Fruit fly (Drosophila melanogaster): ENCODE results near the gene Edem1.
A peak's percentile ranks its signal among the peaks of the same experiment; 100 is the strongest.

Gene Edem1

DNA sequence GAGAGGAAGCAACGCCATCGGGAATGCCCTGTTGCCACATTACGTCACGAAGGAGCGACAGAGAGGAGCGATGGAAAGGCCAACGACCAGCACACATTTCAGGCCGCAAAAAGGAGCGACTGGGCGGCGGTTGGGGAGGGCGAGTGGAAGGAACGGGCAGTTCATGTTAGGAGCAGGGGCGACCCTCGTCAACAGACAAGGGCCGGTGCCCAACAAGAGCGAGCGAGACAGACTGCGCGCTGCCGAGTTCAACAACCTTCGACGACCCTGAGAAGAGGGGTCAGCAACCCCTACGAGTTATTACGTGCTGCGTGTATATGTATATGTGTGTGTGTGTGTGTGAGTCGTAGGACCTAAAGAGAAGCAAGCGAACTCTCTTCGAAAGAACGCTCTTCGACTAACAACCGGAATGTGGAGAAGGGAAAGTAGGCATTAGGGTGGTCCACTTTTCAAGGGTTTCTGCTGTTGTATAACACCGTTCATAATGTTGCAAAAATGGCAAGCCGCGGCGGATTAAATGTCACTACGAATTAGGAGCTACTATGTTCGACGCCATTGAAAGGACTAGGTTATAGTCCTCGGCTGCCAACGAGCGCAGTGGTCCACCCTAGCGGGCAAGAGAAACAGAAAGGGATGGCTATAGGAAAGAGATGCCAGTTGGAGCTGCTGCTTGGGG is 42.9 kb upstream of the Edem1 start (continued):
- TF ChIP-seq CG9139 (GFP tag; optimal IDR thresholded peaks at IDR 0.05) (peak; percentile 96), Blimp-1 (GFP tag; optimal IDR thresholded peaks at IDR 0.05) (peak; percentile 96), Smox (GFP tag; optimal IDR thresholded peaks at IDR 0.05) (peak; percentile 99), CG11762 (GFP tag; optimal IDR thresholded peaks at IDR 0.05; ENCODE audit: insufficient read depth) (peak; percentile 98), eg (GFP tag; IDR thresholded peaks at IDR 0.05) (peak; percentile 99), CG6854 (GFP tag; optimal IDR thresholded peaks at IDR 0.05) (peak; percentile 99), fd85E (GFP tag; optimal IDR thresholded peaks at IDR 0.05) (peak; percentile 98), Eip93F (GFP tag; optimal IDR thresholded peaks at IDR 0.05) (peak; percentile 99), CG3032 (tag; optimal IDR thresholded peaks at IDR 0.05) (peak; percentile 98), Sox15 (GFP tag; optimal IDR thresholded peaks at IDR 0.05) (peak; percentile 98), pdm3 (GFP tag; optimal IDR thresholded peaks at IDR 0.05) (peak; percentile 99), CG31627 (GFP tag; optimal IDR thresholded peaks at IDR 0.05) (peak; percentile 99), CG8319 (GFP tag; optimal IDR thresholded peaks at IDR 0.05) (peak; percentile 99), net (GFP tag; optimal IDR thresholded peaks at IDR 0.05) (peak; percentile 99), CG11902 (GFP tag; optimal IDR thresholded peaks at IDR 0.05) (peak; percentile 97), CG8119 (GFP tag; IDR thresholded peaks at IDR 0.05) (peak; percentile 99), CG3919 (GFP tag; optimal IDR thresholded peaks at IDR 0.05) (peak; percentile 99), CG16779 (tag; optimal IDR thresholded peaks at IDR 0.05) (peak; percentile 98), topi (GFP tag; optimal IDR thresholded peaks at IDR 0.05) (peak; percentile 99), Ets96B (tag; optimal IDR thresholded peaks at IDR 0.05) (peak; percentile 99), CG6808 (GFP tag; optimal IDR thresholded peaks at IDR 0.05) (peak; percentile 97), cyc (GFP tag; optimal IDR thresholded peaks at IDR 0.05) (peak; percentile 99), CG15336 (GFP tag; IDR thresholded peaks at IDR 0.05) (peak; percentile 98), CG4318 (GFP tag; optimal IDR thresholded peaks at IDR 0.05) (peak; percentile 96), achi (GFP tag; optimal IDR thresholded peaks at IDR 0.05) (peak; percentile 99), esn (GFP tag; optimal IDR thresholded peaks at IDR 0.05) (peak; percentile 99), ss (GFP tag; optimal IDR thresholded peaks at IDR 0.05) (peak; percentile 96 to 98), CG7368 (GFP tag; optimal IDR thresholded peaks at IDR 0.05) (peak; percentile 99), vri (GFP tag; optimal IDR thresholded peaks at IDR 0.05) (peak; percentile 98), Met (GFP tag; optimal IDR thresholded peaks at IDR 0.05) (peak; percentile 99), CG6792 (GFP tag; optimal IDR thresholded peaks at IDR 0.05) (peak; percentile 99)

- TF ChIP-seq acj6 (GFP tag; optimal IDR thresholded peaks at IDR 0.05) (no peak), CG32006 (GFP tag; optimal IDR thresholded peaks at IDR 0.05) (no peak), dac (GFP tag; optimal IDR thresholded peaks at IDR 0.05) (no peak), svp (GFP tag) (peak; percentile 65), Lpt (GFP tag; optimal IDR thresholded peaks at IDR 0.05) (peak; percentile 43), Eip93F (GFP tag; optimal IDR thresholded peaks at IDR 0.05) (no peak), CG11294 (GFP tag; IDR thresholded peaks at IDR 0.05) (no peak), CG31627 (GFP tag; optimal IDR thresholded peaks at IDR 0.05) (no peak), vri (GFP tag; optimal IDR thresholded peaks at IDR 0.05) (peak; percentile 29), spab (GFP tag; optimal IDR thresholded peaks at IDR 0.05) (no peak), Hr38 (GFP tag; optimal IDR thresholded peaks at IDR 0.05) (no peak), CG11762 (GFP tag; optimal IDR thresholded peaks at IDR 0.05; ENCODE audit: insufficient read depth) (no peak), ss (GFP tag; optimal IDR thresholded peaks at IDR 0.05) (peak in 1 of 2 experiments; percentile 33), net (GFP tag; optimal IDR thresholded peaks at IDR 0.05) (no peak), CG15336 (GFP tag; IDR thresholded peaks at IDR 0.05) (no peak), OdsH (GFP tag; optimal IDR thresholded peaks at IDR 0.05) (no peak), Met (GFP tag; optimal IDR thresholded peaks at IDR 0.05) (peak; percentile 32), CG6163 (GFP tag; IDR thresholded peaks at IDR 0.05) (no peak), Gug (GFP tag; IDR thresholded peaks at IDR 0.05) (no peak), pdm3 (GFP tag; optimal IDR thresholded peaks at IDR 0.05) (no peak), Ets96B (tag; optimal IDR thresholded peaks at IDR 0.05) (no peak)
Measured at dm6 chrX:1950311-1950710, 41.7 kb upstream of the Edem1 start.

Data from whole organism, prepupa.